Fruit fly (Drosophila melanogaster): ENCODE measurements around the gene CG34132.
A peak's percentile ranks its signal among the peaks of the same experiment; 100 is the strongest.

DNA sequence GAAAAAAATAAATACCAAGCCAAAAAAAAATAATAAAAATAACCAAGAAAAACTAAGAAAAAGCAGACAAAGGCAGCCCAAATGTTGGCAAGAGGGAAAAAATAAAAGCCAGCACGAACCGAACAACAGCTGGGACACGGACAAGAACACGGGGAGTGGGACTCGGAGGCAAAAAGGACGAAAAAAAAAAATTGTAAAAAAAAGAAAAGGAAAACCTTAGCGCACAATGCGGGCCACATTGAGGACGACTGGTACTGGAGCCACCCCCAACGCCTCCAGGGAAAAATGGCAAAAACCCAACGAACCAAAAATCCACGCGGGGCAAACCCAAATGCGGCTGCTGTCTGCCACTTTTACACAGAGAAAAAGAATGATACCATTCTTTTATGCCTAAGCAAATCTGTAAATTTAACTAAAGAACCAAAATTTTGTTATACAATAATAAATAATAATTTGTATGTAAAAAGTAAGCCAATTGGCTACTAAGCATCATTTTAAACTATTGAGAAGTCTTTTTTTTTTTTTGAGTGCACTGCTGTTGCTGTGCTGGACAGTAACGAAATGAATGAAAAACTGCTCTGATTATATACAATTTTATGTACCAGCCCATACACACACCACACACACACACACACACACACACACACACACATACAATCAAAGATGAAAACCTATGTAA lies 46.9 kb downstream of the CG34132 start:
- TF ChIP-seq fd96Cb (tag; optimal IDR thresholded peaks at IDR 0.05): peak; percentile 50
- TF ChIP-seq sisA (GFP tag; IDR thresholded peaks at IDR 0.05): peak; percentile 61
- peak; percentile 76 for TF ChIP-seq HLH3B (GFP tag; IDR thresholded peaks at IDR 0.05)

All from whole organism, embryonic.